Fruit fly (Drosophila melanogaster): ENCODE data around the gene CG6013.

The CG6013 gene

dm6 chr3R:18983614-18984185, 47.6 kb upstream of the CG6013 start, which contains the start of the genes snRNP-U1-C and gukh (continued):
- peak; percentile 57 for TF ChIP-seq fd96Cb (tag; optimal IDR thresholded peaks at IDR 0.05)
- TF ChIP-seq Ravus (GFP tag; IDR thresholded peaks at IDR 0.05), result peak; percentile 47
- TF ChIP-seq sc (optimal IDR thresholded peaks at IDR 0.05), result no peak
- peak; percentile 46 for TF ChIP-seq sc (GFP tag; optimal IDR thresholded peaks at IDR 0.05)
- peak; percentile 44 for TF ChIP-seq HLH54F (GFP tag; optimal IDR thresholded peaks at IDR 0.05)
- TF ChIP-seq dmrt99B (tag; optimal IDR thresholded peaks at IDR 0.05), result peak; percentile 75
- peak; percentile 25 for TF ChIP-seq CG4854 (GFP tag; optimal IDR thresholded peaks at IDR 0.05)
- TF ChIP-seq CG4820 (GFP tag; optimal IDR thresholded peaks at IDR 0.05), result peak; percentile 39
- no peak for TF ChIP-seq CG1647 (GFP tag; optimal IDR thresholded peaks at IDR 0.05)
- peak; percentile 79 for TF ChIP-seq nmo (GFP tag; optimal IDR thresholded peaks at IDR 0.05)
- peak; percentile 50 for TF ChIP-seq Spps (tag; optimal IDR thresholded peaks at IDR 0.05)
- TF ChIP-seq row (GFP tag; IDR thresholded peaks at IDR 0.05), result peak; percentile 95
- peak; percentile 38 for TF ChIP-seq NC2β (GFP tag; optimal IDR thresholded peaks at IDR 0.05)
- peak; percentile 27 for TF ChIP-seq wek (GFP tag; optimal IDR thresholded peaks at IDR 0.05)
- peak; percentile 78 for TF ChIP-seq CG12299 (tag; optimal IDR thresholded peaks at IDR 0.05)
- TF ChIP-seq CG14965 (GFP tag; optimal IDR thresholded peaks at IDR 0.05; ENCODE audit: borderline replicate concordance), result no peak
- peak; percentile 45 for TF ChIP-seq dm (GFP tag; optimal IDR thresholded peaks at IDR 0.05)
- TF ChIP-seq CG32767 (GFP tag; IDR thresholded peaks at IDR 0.05), result peak; percentile 82
- no peak for TF ChIP-seq mld (GFP tag; IDR thresholded peaks at IDR 0.05; ENCODE audit: partially characterized antibody)
- TF ChIP-seq eve (GFP tag; optimal IDR thresholded peaks at IDR 0.05), result no peak
- peak; percentile 39 for TF ChIP-seq CG13624 (GFP tag; optimal IDR thresholded peaks at IDR 0.05)
- peak; percentile 76 for TF ChIP-seq CG8388 (GFP tag; optimal IDR thresholded peaks at IDR 0.05)
- peak; percentile 31 for TF ChIP-seq Vsx1 (GFP tag; optimal IDR thresholded peaks at IDR 0.05)
- peak; percentile 75 for TF ChIP-seq oc (tag; optimal IDR thresholded peaks at IDR 0.05)
- TF ChIP-seq Doc2 (GFP tag; IDR thresholded peaks at IDR 0.05), result no peak
- TF ChIP-seq gcm2 (GFP tag; optimal IDR thresholded peaks at IDR 0.05), result peak; percentile 30
- TF ChIP-seq pfk (GFP tag; optimal IDR thresholded peaks at IDR 0.05), result peak; percentile 6
- peak; percentile 42 for TF ChIP-seq jing (GFP tag; optimal IDR thresholded peaks at IDR 0.05)
- 0 out of 2 replicates have a peak, but pooled peaks have one; percentile 33 for TF ChIP-seq toy (GFP tag; IDR thresholded peaks at IDR 0.05)
- TF ChIP-seq CG8944 (GFP tag; optimal IDR thresholded peaks at IDR 0.05), result peak; percentile 31
- TF ChIP-seq yki (optimal IDR thresholded peaks at IDR 0.05), result no peak
- TF ChIP-seq pita (GFP tag; optimal IDR thresholded peaks at IDR 0.05), result peak; percentile 95
- TF ChIP-seq Hey (tag; optimal IDR thresholded peaks at IDR 0.05), result peak; percentile 5
- TF ChIP-seq CG8290 (GFP tag; optimal IDR thresholded peaks at IDR 0.05), result peak; percentile 76
- TF ChIP-seq CG8290 (tag; optimal IDR thresholded peaks at IDR 0.05), result peak in 1 of 2 experiments; percentile 91
- peak; percentile 72 for TF ChIP-seq dmrt11E (tag; optimal IDR thresholded peaks at IDR 0.05)
- TF ChIP-seq knrl (GFP tag; IDR thresholded peaks at IDR 0.05; ENCODE audit: partially characterized antibody), result peak; percentile 72
- TF ChIP-seq CrebB (tag; optimal IDR thresholded peaks at IDR 0.05), result peak; percentile 76
- peak; percentile 75 for TF ChIP-seq CG31224 (GFP tag; IDR thresholded peaks at IDR 0.05)
- TF ChIP-seq Atf3 (GFP tag; optimal IDR thresholded peaks at IDR 0.05), result peak; percentile 67
- peak; percentile 80 for TF ChIP-seq CG1602 (GFP tag; optimal IDR thresholded peaks at IDR 0.05)
- TF ChIP-seq Bteb2 (GFP tag; optimal IDR thresholded peaks at IDR 0.05), result peak; percentile 41
- TF ChIP-seq CG13123 (GFP tag; optimal IDR thresholded peaks at IDR 0.05), result peak; percentile 67
- TF ChIP-seq bsh (GFP tag; optimal IDR thresholded peaks at IDR 0.05), result peak in 1 of 2 experiments; percentile 83
- peak; percentile 73 for TF ChIP-seq tin (GFP tag; optimal IDR thresholded peaks at IDR 0.05)
- TF ChIP-seq z (GFP tag; IDR thresholded peaks at IDR 0.05), result no peak; the same call in 2 of the 3 replicates
- TF ChIP-seq CG4282 (GFP tag; optimal IDR thresholded peaks at IDR 0.05), result peak; percentile 66
- peak; percentile 18 for TF ChIP-seq jumu (GFP tag; optimal IDR thresholded peaks at IDR 0.05)
- peak; percentile 80 for TF ChIP-seq Ets97D (GFP tag; optimal IDR thresholded peaks at IDR 0.05)
- no peak for TF ChIP-seq CG1832 (GFP tag; optimal IDR thresholded peaks at IDR 0.05)
- TF ChIP-seq CG4404 (GFP tag; IDR thresholded peaks at IDR 0.05), result peak; percentile 70

Data from whole organism, embryonic.